Worm (Caenorhabditis elegans) whole organism, midembryonic: Measurements from ENCODE around the gene vha-6.

Source experiments
- T22C8.4 ChIP-seq: fragments of 200-800 bp; sonication (Bioruptor generic); IDR thresholded peaks from 2 replicates; pipeline ENCODE4 v1.3.6; 2022; ENCODE audit warnings: missing genetic modification characterization, missing compliant biosample characterization
- klf-2 ChIP-seq: fragments of 200-800 bp; sonication (Bioruptor generic); conservative IDR thresholded peaks from 2 replicates; pipeline ENCODE4 v1.3.6; 2022; ENCODE audit warnings: missing genetic modification reagents, missing genetic modification characterization, missing compliant biosample characterization
- med-1 ChIP-seq: sonication (generic microtip); optimal IDR thresholded peaks from 2 replicates; lab custom pipeline; 2017; ENCODE audit warnings: missing genetic modification characterization, mild to moderate bottlenecking, missing compliant biosample characterization, antibody characterized with exemption, missing genetic modification reagents; ENCODE audit not compliant: insufficient read depth
- tab-1 ChIP-seq: fragments of 200-800 bp; sonication (Bioruptor generic); IDR thresholded peaks from 2 replicates; pipeline ENCODE4 v1.3.6; 2022; ENCODE audit warnings: missing genetic modification characterization, missing compliant biosample characterization
- ztf-29 ChIP-seq: fragments of 200-800 bp; sonication (Bioruptor generic); IDR thresholded peaks from 2 replicates; pipeline ENCODE4 v1.3.6; 2022; ENCODE audit warnings: missing genetic modification reagents, missing genetic modification characterization, missing compliant biosample characterization

DNA sequence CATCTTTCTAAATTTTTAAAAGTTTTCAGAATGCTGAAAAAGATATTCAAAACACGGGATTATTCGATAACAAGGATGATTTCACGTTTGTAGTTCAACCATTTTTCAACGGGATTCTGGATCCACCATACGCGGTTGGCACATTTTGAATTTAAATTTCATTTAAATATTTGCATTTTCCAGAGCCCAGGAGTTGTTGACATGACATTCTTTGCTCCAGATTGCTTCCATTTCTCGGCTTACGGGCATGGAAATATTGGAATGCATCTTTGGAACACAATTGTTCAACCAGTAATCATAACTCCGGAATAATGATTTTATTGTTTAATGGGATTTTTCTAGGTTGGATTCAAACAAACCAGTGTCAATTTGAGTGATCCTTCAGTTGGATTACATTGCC is 12.6 kb upstream of the vha-6 start:
- TF ChIP-seq T22C8.4 (GFP tag; lab: Robert Waterston, UW) (no peak), med-1 (GFP tag; lab: Kevin White, UChicago) (no peak), ztf-29 (GFP tag; lab: Robert Waterston, UW) (no peak), klf-2 (no peak), tab-1 (GFP tag; lab: Robert Waterston, UW) (no peak)
